Worm (Caenorhabditis elegans) whole organism, L4 larva: ENCODE measurements around the gene mig-15.

ENCODE experiments used
- F49E8.2 ChIP-seq: sonication (generic microtip); optimal IDR thresholded peaks from 2 replicates; lab custom pipeline; 2016; ENCODE audit warnings: missing compliant biosample characterization, mild to moderate bottlenecking, missing genetic modification characterization, borderline replicate concordance
- aly-2 ChIP-seq: sonication (generic microtip); optimal IDR thresholded peaks from 2 replicates; lab custom pipeline; 2018; ENCODE audit warnings: missing biosample characterization, missing genetic modification characterization
- ceh-82 ChIP-seq: sonication (generic microtip); optimal IDR thresholded peaks from 2 replicates; lab custom pipeline; 2017; ENCODE audit warnings: missing biosample characterization, missing genetic modification characterization
- lin-1 ChIP-seq: fragments of 200-800 bp; sonication (Bioruptor generic); IDR thresholded peaks from 2 replicates; pipeline ENCODE4 v1.3.6; 2022; ENCODE audit warnings: missing genetic modification reagents, missing genetic modification characterization, missing compliant biosample characterization
- lsy-2 ChIP-seq, 2 experiments: fragments of 150-350 bp in 1 of 2; sonication (generic microtip) in 1 of 2; optimal IDR thresholded peaks; 2 replicates each; lab custom pipeline; 2014 to 2017; ENCODE audit warnings: missing biosample characterization in 2 of 2, missing genetic modification characterization in 2 of 2
- madf-9 ChIP-seq: fragments of 200-800 bp; sonication (Bioruptor generic); conservative IDR thresholded peaks from 2 replicates; pipeline ENCODE4 v1.3.6; 2022; ENCODE audit warnings: missing genetic modification reagents, missing genetic modification characterization, missing compliant biosample characterization
- nhr-102 ChIP-seq: sonication (generic microtip); optimal IDR thresholded peaks from 2 replicates; lab custom pipeline; 2016; ENCODE audit warnings: mild to moderate bottlenecking, missing genetic modification characterization, moderate library complexity, missing compliant biosample characterization
- nhr-11 ChIP-seq: fragments of 150-350 bp; optimal IDR thresholded peaks from 2 replicates; lab custom pipeline; 2014; ENCODE audit warnings: missing biosample characterization, missing genetic modification characterization
- nhr-237 ChIP-seq: sonication (generic microtip); optimal IDR thresholded peaks from 2 replicates; lab custom pipeline; 2017; ENCODE audit warnings: missing biosample characterization, missing genetic modification characterization
- nhr-25 ChIP-seq: sonication (generic microtip); optimal IDR thresholded peaks from 2 replicates; lab custom pipeline; 2017; ENCODE audit warnings: missing genetic modification characterization, mild to moderate bottlenecking, missing compliant biosample characterization, antibody characterized with exemption, moderate library complexity, borderline replicate concordance; ENCODE audit not compliant: insufficient read depth
- nhr-76 ChIP-seq: fragments of 150-350 bp; optimal IDR thresholded peaks from 2 replicates; lab custom pipeline; 2014; ENCODE audit warnings: missing biosample characterization, missing genetic modification characterization
- skn-1 ChIP-seq: fragments of 150-350 bp; optimal IDR thresholded peaks from 2 replicates; lab custom pipeline; 2014; ENCODE audit warnings: missing biosample characterization, missing genetic modification characterization

ce11 chrX:10433863-10434262 is 5.4 kb upstream of the mig-15 start:
- TF ChIP-seq nhr-11 (tag; lab: Kevin White, UChicago) (no peak), nhr-102 (tag; lab: Kevin White, UChicago) (no peak), lin-1 (GFP tag; lab: Robert Waterston, UW) (no peak), ceh-82 (no peak), madf-9 (GFP tag; lab: Robert Waterston, UW) (no peak), nhr-25 (tag; lab: Kevin White, UChicago) (no peak), F49E8.2 (tag; lab: Kevin White, UChicago) (no peak), aly-2 (tag; lab: Kevin White, UChicago) (no peak), nhr-76 (tag; lab: Kevin White, UChicago) (no peak), skn-1 (tag; lab: Kevin White, UChicago) (no peak), nhr-237 (tag; lab: Kevin White, UChicago) (no peak), lsy-2 (tag; optimal IDR thresholded peaks at IDR 0.05; lab: Kevin White, UChicago) (no peak)
